Fruit fly (Drosophila melanogaster) whole organism, wandering third instar larva: ENCODE measurements around the gene CG3040.
A peak's percentile ranks its signal among the peaks of the same experiment; 100 is the strongest.

Experiments used
- Abd-B ChIP-seq: fragments of >200 bp; optimal IDR thresholded peaks from 2 replicates; lab custom pipeline; 2017; ENCODE audit warnings: missing biosample characterization, missing genetic modification characterization
- CG32264 ChIP-seq: fragments of 200-800 bp; sonication (Bioruptor generic); optimal IDR thresholded peaks from 2 replicates; lab custom pipeline; 2016; ENCODE audit warnings: missing biosample characterization, missing genetic modification characterization
- CG9705 ChIP-seq: fragments of 200-800 bp; sonication (Bioruptor generic); optimal IDR thresholded peaks from 2 replicates; lab custom pipeline; 2018; ENCODE audit warnings: missing biosample characterization, mild to moderate bottlenecking, missing genetic modification characterization
- CrebA ChIP-seq: fragments of 200-800 bp; sonication (Bioruptor generic); optimal IDR thresholded peaks from 2 replicates; lab custom pipeline; 2016; ENCODE audit warnings: missing biosample characterization, mild to moderate bottlenecking, missing genetic modification characterization, borderline replicate concordance
- Dfd ChIP-seq: fragments of >200 bp; optimal IDR thresholded peaks from 2 replicates; lab custom pipeline; 2017; ENCODE audit warnings: missing biosample characterization, missing genetic modification characterization
- Dif ChIP-seq: fragments of 200-275, 200-300 bp; sonication (Bioruptor generic); optimal IDR thresholded peaks from 2 replicates; lab custom pipeline; 2018; ENCODE audit warnings: missing biosample characterization, missing genetic modification characterization; ENCODE audit not compliant: partially characterized antibody
- GATAd ChIP-seq: sonication (Bioruptor generic); optimal IDR thresholded peaks from 2 replicates; lab custom pipeline; 2016; ENCODE audit warnings: missing biosample characterization, missing genetic modification characterization
- HLH106 ChIP-seq: fragments of 200-800 bp; optimal IDR thresholded peaks from 3 replicates; lab custom pipeline; 2019; ENCODE audit warnings: missing biosample characterization, mild to moderate bottlenecking, missing genetic modification characterization, moderate library complexity
- Hnf4 ChIP-seq: fragments of 200-800 bp; sonication (Bioruptor generic); optimal IDR thresholded peaks from 2 replicates; lab custom pipeline; 2016; ENCODE audit warnings: missing biosample characterization, mild to moderate bottlenecking, missing genetic modification characterization
- Hr78 ChIP-seq: fragments of >200 bp; optimal IDR thresholded peaks from 2 replicates; lab custom pipeline; 2017; ENCODE audit warnings: missing biosample characterization, missing genetic modification characterization
- Hr83 ChIP-seq: fragments of 200-300 bp; sonication (Bioruptor generic); optimal IDR thresholded peaks from 2 replicates; lab custom pipeline; 2016; ENCODE audit warnings: missing biosample characterization, mild to moderate bottlenecking, missing genetic modification characterization, moderate library complexity; ENCODE audit not compliant: poor library complexity, severe bottlenecking
- Jra ChIP-seq: sonication (Bioruptor generic); optimal IDR thresholded peaks from 2 replicates; lab custom pipeline; 2016; ENCODE audit warnings: missing biosample characterization, missing genetic modification characterization
- Mio ChIP-seq: sonication (Bioruptor generic); optimal IDR thresholded peaks from 2 replicates; lab custom pipeline; 2016; ENCODE audit warnings: missing biosample characterization, missing genetic modification characterization
- Myc ChIP-seq: fragments of >200 bp; optimal IDR thresholded peaks from 2 replicates; lab custom pipeline; 2017
- N ChIP-seq: fragments of >200 bp; optimal IDR thresholded peaks from 2 replicates; lab custom pipeline; 2018; ENCODE audit warnings: missing biosample characterization, missing external identifiers, missing genetic modification characterization
- OdsH ChIP-seq: fragments of 200-800 bp; sonication (Bioruptor generic); optimal IDR thresholded peaks from 2 replicates; lab custom pipeline; 2016; ENCODE audit warnings: missing biosample characterization, mild to moderate bottlenecking, missing genetic modification characterization
- Rel ChIP-seq, 2 experiments: fragments of 200-800 bp; sonication (Bioruptor generic) in 1 of 2; optimal IDR thresholded peaks; 2 replicates in 1 of 2; 3 replicates in 1 of 2; lab custom pipeline; 2016 to 2019; ENCODE audit warnings: mild to moderate bottlenecking in 2 of 2, missing biosample characterization in 2 of 2, missing genetic modification characterization in 2 of 2, moderate library complexity in 1 of 2
- Sp1 ChIP-seq: fragments of 200-800 bp; sonication (Bioruptor generic); optimal IDR thresholded peaks from 3 replicates; lab custom pipeline; 2019; ENCODE audit warnings: missing biosample characterization, mild to moderate bottlenecking, missing genetic modification characterization, moderate library complexity
- Vsx2 ChIP-seq: fragments of 200-300, 225-300 bp; sonication (Bioruptor generic); optimal IDR thresholded peaks from 2 replicates; lab custom pipeline; 2018; ENCODE audit warnings: missing biosample characterization, missing genetic modification characterization; ENCODE audit not compliant: partially characterized antibody
- br ChIP-seq: fragments of 200-800 bp; sonication (Bioruptor generic); optimal IDR thresholded peaks from 2 replicates; lab custom pipeline; 2016; ENCODE audit warnings: missing biosample characterization, missing genetic modification characterization
- brk ChIP-seq: fragments of 200-800 bp; sonication (Bioruptor generic); optimal IDR thresholded peaks from 2 replicates; lab custom pipeline; 2016; ENCODE audit warnings: missing biosample characterization, mild to moderate bottlenecking, missing genetic modification characterization
- dl ChIP-seq, 2 experiments: fragments of 175-275, 200-275 bp in 1 of 2; fragments of 200-275 bp in 1 of 2; sonication (Bioruptor generic); optimal IDR thresholded peaks; lab custom pipeline; 2018; ENCODE audit warnings: mild to moderate bottlenecking in 2 of 2, missing biosample characterization in 2 of 2, missing genetic modification characterization in 2 of 2, moderate library complexity in 2 of 2; ENCODE audit not compliant: partially characterized antibody in 2 of 2, insufficient read depth in 1 of 2
- dmrt93B ChIP-seq: fragments of 200-800 bp; sonication (Bioruptor generic); optimal IDR thresholded peaks from 2 replicates; lab custom pipeline; 2018; ENCODE audit warnings: missing biosample characterization, mild to moderate bottlenecking, missing genetic modification characterization
- dsf ChIP-seq: sonication (Bioruptor generic); optimal IDR thresholded peaks from 2 replicates; lab custom pipeline; 2016; ENCODE audit warnings: missing biosample characterization, missing genetic modification characterization, borderline replicate concordance
- ey ChIP-seq: fragments of 200-800 bp; sonication (Bioruptor generic); optimal IDR thresholded peaks from 2 replicates; lab custom pipeline; 2016; ENCODE audit warnings: missing biosample characterization, missing genetic modification characterization
- foxo ChIP-seq, 2 experiments: fragments of 200-800 bp; sonication (Bioruptor generic); optimal IDR thresholded peaks; 2 replicates in 1 of 2; 3 replicates in 1 of 2; lab custom pipeline; 2016 to 2017; ENCODE audit warnings: missing biosample characterization in 2 of 2, missing genetic modification characterization in 2 of 2
- fru ChIP-seq: fragments of 200-800 bp; sonication (Bioruptor generic); optimal IDR thresholded peaks from 3 replicates; lab custom pipeline; 2016; ENCODE audit warnings: missing biosample characterization, mild to moderate bottlenecking, missing genetic modification characterization
- h ChIP-seq: fragments of 200-800 bp; sonication (Bioruptor generic); optimal IDR thresholded peaks from 3 replicates; lab custom pipeline; 2016; ENCODE audit warnings: missing biosample characterization, mild to moderate bottlenecking, missing genetic modification characterization
- jim ChIP-seq: fragments of 175-275, 200-325 bp; sonication (Bioruptor generic); optimal IDR thresholded peaks from 2 replicates; lab custom pipeline; 2016; ENCODE audit warnings: missing biosample characterization, mild to moderate bottlenecking, missing genetic modification characterization
- lola ChIP-seq: fragments of >200 bp; optimal IDR thresholded peaks from 2 replicates; lab custom pipeline; 2017; ENCODE audit warnings: missing biosample characterization, missing genetic modification characterization
- pan ChIP-seq: fragments of >200 bp; optimal IDR thresholded peaks from 2 replicates; lab custom pipeline; 2017
- psq ChIP-seq: fragments of 200-800 bp; sonication (Bioruptor generic); optimal IDR thresholded peaks from 3 replicates; lab custom pipeline; 2017; ENCODE audit warnings: missing biosample characterization, mild to moderate bottlenecking, missing genetic modification characterization, moderate library complexity
- rgr ChIP-seq: fragments of 200-800 bp; sonication (Bioruptor generic); optimal IDR thresholded peaks from 3 replicates; lab custom pipeline; 2016; ENCODE audit warnings: missing biosample characterization, mild to moderate bottlenecking, missing genetic modification characterization
- sage ChIP-seq: fragments of 200-800 bp; sonication (Bioruptor generic); optimal IDR thresholded peaks from 2 replicates; lab custom pipeline; 2016; ENCODE audit warnings: missing biosample characterization, mild to moderate bottlenecking, missing genetic modification characterization
- sv ChIP-seq: fragments of 200-800 bp; sonication (Bioruptor generic); optimal IDR thresholded peaks from 3 replicates; lab custom pipeline; 2016; ENCODE audit warnings: missing biosample characterization, missing genetic modification characterization
- tai ChIP-seq: sonication (Bioruptor generic); optimal IDR thresholded peaks from 2 replicates; lab custom pipeline; 2016; ENCODE audit warnings: missing biosample characterization, missing genetic modification characterization
- usp ChIP-seq: fragments of >200 bp; optimal IDR thresholded peaks from 2 replicates; lab custom pipeline; 2017; ENCODE audit warnings: missing biosample characterization, missing genetic modification characterization
- woc ChIP-seq: sonication (Bioruptor generic); optimal IDR thresholded peaks from 2 replicates; lab custom pipeline; 2016; ENCODE audit warnings: missing biosample characterization, mild to moderate bottlenecking, missing genetic modification characterization

Gene CG3040

DNA sequence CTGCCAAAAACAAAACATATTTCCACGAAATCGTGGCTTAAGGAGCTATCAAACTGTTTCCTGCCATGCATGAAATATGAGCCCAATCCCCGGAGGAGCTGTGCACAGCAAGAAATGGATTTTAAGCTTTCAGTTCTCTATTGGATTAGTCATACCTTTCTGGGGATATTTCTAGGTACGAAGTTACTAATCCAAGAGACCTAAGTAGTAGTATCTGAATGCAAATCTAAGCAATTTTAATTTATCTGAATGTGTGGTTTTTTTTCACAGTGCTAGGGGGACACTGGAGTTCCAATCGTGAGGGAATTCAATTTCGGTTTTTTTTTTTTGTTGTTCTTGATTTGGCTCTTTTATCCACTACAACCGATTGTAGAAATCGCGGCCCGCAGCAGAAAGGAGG is 3.2 kb upstream of the CG3040 start:
- TF ChIP-seq Hr83, result no peak
- TF ChIP-seq CrebA (GFP tag; lab: Kevin White, UChicago), result no peak
- peak; percentile 48 for TF ChIP-seq ey
- TF ChIP-seq Vsx2 (GFP tag; lab: Kevin White, UChicago), result no peak
- no peak for TF ChIP-seq sv
- peak; percentile 28 for TF ChIP-seq br (GFP tag; lab: Kevin White, UChicago)
- TF ChIP-seq Dif (GFP tag; lab: Kevin White, UChicago), result no peak
- no peak for TF ChIP-seq Jra (GFP tag; lab: Kevin White, UChicago)
- peak; percentile 55 for TF ChIP-seq rgr
- TF ChIP-seq HLH106, result peak; percentile 34
- TF ChIP-seq foxo (GFP tag; optimal IDR thresholded peaks at IDR 0.05; lab: Kevin White, UChicago), result peak in 1 of 2 experiments; percentile 63
- TF ChIP-seq dl (GFP tag; optimal IDR thresholded peaks at IDR 0.05; lab: Kevin White, UChicago; ENCODE audit: insufficient read depth in 1 of 2, partially characterized antibody in 2 of 2), result no peak
- no peak for TF ChIP-seq Dfd (GFP tag; lab: Kevin White, UChicago)
- peak; percentile 42 for TF ChIP-seq Hnf4 (GFP tag; lab: Kevin White, UChicago)
- no peak for TF ChIP-seq CG9705
- no peak for TF ChIP-seq CG32264 (GFP tag; lab: Kevin White, UChicago)
- TF ChIP-seq sage (GFP tag; lab: Kevin White, UChicago), result no peak
- TF ChIP-seq N (GFP tag; lab: Kevin White, UChicago), result no peak
- TF ChIP-seq dmrt93B, result no peak
- TF ChIP-seq dsf, result no peak
- no peak for TF ChIP-seq Myc
- peak; percentile 33 for TF ChIP-seq psq (GFP tag; lab: Kevin White, UChicago)
- TF ChIP-seq fru, result peak; percentile 55
- no peak for TF ChIP-seq Hr78 (GFP tag; lab: Kevin White, UChicago)
- TF ChIP-seq lola (GFP tag; lab: Kevin White, UChicago), result no peak
- TF ChIP-seq Abd-B, result no peak
- TF ChIP-seq pan (lab: Kevin White, UChicago), result no peak
- no peak for TF ChIP-seq usp (GFP tag; lab: Kevin White, UChicago)
- TF ChIP-seq Rel (GFP tag; optimal IDR thresholded peaks at IDR 0.05; lab: Kevin White, UChicago), result no peak
- TF ChIP-seq Rel (tag; optimal IDR thresholded peaks at IDR 0.05; lab: Kevin White, UChicago), result no peak
- peak; percentile 21 for TF ChIP-seq woc (GFP tag; lab: Kevin White, UChicago)
- peak; percentile 54 for TF ChIP-seq OdsH (GFP tag; lab: Kevin White, UChicago)
- TF ChIP-seq brk, result no peak
- peak; percentile 37 for TF ChIP-seq Sp1 (GFP tag; lab: Kevin White, UChicago)
- TF ChIP-seq Mio (GFP tag; lab: Kevin White, UChicago), result no peak
- peak; percentile 57 for TF ChIP-seq h (GFP tag; lab: Kevin White, UChicago)
- no peak for TF ChIP-seq tai
- no peak for TF ChIP-seq jim (GFP tag; lab: Kevin White, UChicago)
- TF ChIP-seq GATAd (GFP tag; lab: Kevin White, UChicago), result no peak

- TF ChIP-seq CG32264 (GFP tag; lab: Kevin White, UChicago), result no peak
- no peak for TF ChIP-seq CrebA (GFP tag; lab: Kevin White, UChicago)
- TF ChIP-seq lola (GFP tag; lab: Kevin White, UChicago), result no peak
- no peak for TF ChIP-seq OdsH (GFP tag; lab: Kevin White, UChicago)
Observed at dm6 chrX:6974221-6974620, 1.0 kb upstream of the CG3040 start.

- no peak for TF ChIP-seq N (GFP tag; lab: Kevin White, UChicago)
- TF ChIP-seq pan (lab: Kevin White, UChicago), result no peak
- peak; percentile 4 for TF ChIP-seq jim (GFP tag; lab: Kevin White, UChicago)
- TF ChIP-seq Hr78 (GFP tag; lab: Kevin White, UChicago), result no peak
- no peak for TF ChIP-seq Dif (GFP tag; lab: Kevin White, UChicago)
- TF ChIP-seq Sp1 (GFP tag; lab: Kevin White, UChicago), result peak; percentile 96
- TF ChIP-seq CG32264 (GFP tag; lab: Kevin White, UChicago), result peak; percentile 94
- TF ChIP-seq usp (GFP tag; lab: Kevin White, UChicago), result no peak
- peak; percentile 95 for TF ChIP-seq Hnf4 (GFP tag; lab: Kevin White, UChicago)
- peak; percentile 77 for TF ChIP-seq CG9705
- TF ChIP-seq OdsH (GFP tag; lab: Kevin White, UChicago), result peak; percentile 95
- peak; percentile 93 to 95 for TF ChIP-seq foxo (GFP tag; optimal IDR thresholded peaks at IDR 0.05; lab: Kevin White, UChicago)
- TF ChIP-seq dl (GFP tag; optimal IDR thresholded peaks at IDR 0.05; lab: Kevin White, UChicago; ENCODE audit: insufficient read depth in 1 of 2, partially characterized antibody in 2 of 2), result no peak
- TF ChIP-seq h (GFP tag; lab: Kevin White, UChicago), result peak; percentile 98
- no peak for TF ChIP-seq tai
- TF ChIP-seq dsf, result peak; percentile 77
- TF ChIP-seq br (GFP tag; lab: Kevin White, UChicago), result peak; percentile 98
- TF ChIP-seq lola (GFP tag; lab: Kevin White, UChicago), result no peak
- peak; percentile 89 for TF ChIP-seq psq (GFP tag; lab: Kevin White, UChicago)
- TF ChIP-seq CrebA (GFP tag; lab: Kevin White, UChicago), result no peak
- peak; percentile 92 for TF ChIP-seq brk
- peak; percentile 98 for TF ChIP-seq sage (GFP tag; lab: Kevin White, UChicago)
- TF ChIP-seq woc (GFP tag; lab: Kevin White, UChicago), result peak; percentile 91
- peak; percentile 88 for TF ChIP-seq Hr83
- TF ChIP-seq Abd-B, result no peak
- peak; percentile 96 for TF ChIP-seq rgr
- peak; percentile 79 for TF ChIP-seq dmrt93B
- TF ChIP-seq Vsx2 (GFP tag; lab: Kevin White, UChicago), result no peak
- TF ChIP-seq fru, result peak; percentile 96
- peak; percentile 89 for TF ChIP-seq sv
- TF ChIP-seq Myc, result no peak
- TF ChIP-seq Jra (GFP tag; lab: Kevin White, UChicago), result peak; percentile 88
- peak; percentile 72 for TF ChIP-seq GATAd (GFP tag; lab: Kevin White, UChicago)
Observed at dm6 chrX:6969364-6970137, 3.6 kb downstream of the CG3040 start, which contains the start of gene CG4586. Gene CG4586, plus strand, starts transcription at chrX:6969918.
